Fruit fly (Drosophila melanogaster): ENCODE data around the gene CG42302.

- TF ChIP-seq CG11617 (GFP tag; optimal IDR thresholded peaks at IDR 0.05) = no peak
- TF ChIP-seq kay (GFP tag; ENCODE audit: borderline replicate concordance) = no peak
- TF ChIP-seq CG7045 (GFP tag; optimal IDR thresholded peaks at IDR 0.05) = no peak
- no peak for TF ChIP-seq Crg-1 (GFP tag; optimal IDR thresholded peaks at IDR 0.05)
- TF ChIP-seq cnc (optimal IDR thresholded peaks at IDR 0.05) = no peak
- TF ChIP-seq bab1 (GFP tag; optimal IDR thresholded peaks at IDR 0.05) = no peak
- no peak for TF ChIP-seq tj (GFP tag; optimal IDR thresholded peaks at IDR 0.05)
- no peak for TF ChIP-seq cic (GFP tag; optimal IDR thresholded peaks at IDR 0.05)
- no peak for TF ChIP-seq pad (GFP tag; optimal IDR thresholded peaks at IDR 0.05)
- TF ChIP-seq toe (GFP tag; optimal IDR thresholded peaks at IDR 0.05) = no peak
- no peak for TF ChIP-seq CG14711 (tag; optimal IDR thresholded peaks at IDR 0.05)
- no peak for TF ChIP-seq CG5204 (GFP tag; optimal IDR thresholded peaks at IDR 0.05)
Measured at dm6 chrX:18701752-18702151, 23.7 kb downstream of the CG42302 start.

Measured in whole organism, adult.